Worm (Caenorhabditis elegans): ENCODE results near the gene mkk-4.

The mkk-4 gene

DNA sequence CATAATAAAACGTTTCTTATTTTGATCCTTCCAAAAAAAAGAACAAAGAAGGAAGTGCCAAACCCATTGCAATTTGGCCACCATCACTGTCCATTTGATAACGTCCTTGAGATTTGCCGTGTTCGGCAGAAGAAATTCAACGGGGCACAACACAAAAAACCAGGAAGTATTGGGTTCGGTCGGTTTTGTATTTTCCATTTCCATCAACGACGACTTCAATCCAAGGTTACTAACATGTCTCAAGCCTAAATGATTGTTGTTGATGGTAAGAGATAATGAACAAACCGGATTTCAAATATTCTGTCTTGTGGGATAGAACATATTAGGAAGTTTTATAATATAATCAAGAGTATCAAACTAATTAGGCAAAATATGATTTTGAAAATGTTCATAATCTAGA lies 48.7 kb downstream of the mkk-4 start:
- TF ChIP-seq madf-3 (GFP tag; IDR thresholded peaks at IDR 0.05) (no peak), aptf-3 (GFP tag; IDR thresholded peaks at IDR 0.05) (no peak), tlf-1 (GFP tag; optimal IDR thresholded peaks at IDR 0.05) (no peak), ztf-22 (GFP tag; optimal IDR thresholded peaks at IDR 0.05) (no peak), let-607 (tag; optimal IDR thresholded peaks at IDR 0.05) (no peak), F23B12.7 (tag; optimal IDR thresholded peaks at IDR 0.05; ENCODE audit: insufficient read depth) (no peak), akir-1 (GFP tag; optimal IDR thresholded peaks at IDR 0.05) (no peak), ccch-3 (GFP tag; optimal IDR thresholded peaks at IDR 0.05) (no peak), hmg-1.2 (GFP tag; IDR thresholded peaks at IDR 0.05) (no peak)

ce11 chrX:10077297-10077696 lies 49.6 kb downstream of the mkk-4 start, which contains the start of gene col-176:
col-176 (plus strand) TSS chrX:10077597.
- no peak for TF ChIP-seq atf-7 (tag; optimal IDR thresholded peaks at IDR 0.05)
- no peak for TF ChIP-seq ztf-6 (GFP tag; IDR thresholded peaks at IDR 0.05)
- TF ChIP-seq bed-2 (GFP tag; IDR thresholded peaks at IDR 0.05): no peak
- no peak for TF ChIP-seq F39B2.1 (GFP tag; IDR thresholded peaks at IDR 0.05)
- no peak for TF ChIP-seq F23B12.7 (tag; optimal IDR thresholded peaks at IDR 0.05; ENCODE audit: insufficient read depth)
- no peak for TF ChIP-seq ceh-79 (tag; optimal IDR thresholded peaks at IDR 0.05)
- TF ChIP-seq ceh-40 (GFP tag; IDR thresholded peaks at IDR 0.05): no peak
- no peak for TF ChIP-seq ceh-27 (GFP tag; optimal IDR thresholded peaks at IDR 0.05)
- no peak for TF ChIP-seq attf-5 (GFP tag; optimal IDR thresholded peaks at IDR 0.05)
- TF ChIP-seq snpc-1.1 (tag; optimal IDR thresholded peaks at IDR 0.05; ENCODE audit: insufficient read depth): no peak
- no peak for TF ChIP-seq T07F8.4 (tag; optimal IDR thresholded peaks at IDR 0.05)
- TF ChIP-seq F22D6.2 (tag; optimal IDR thresholded peaks at IDR 0.05): no peak
- TF ChIP-seq K11D2.4 (GFP tag; IDR thresholded peaks at IDR 0.05): no peak

DNA sequence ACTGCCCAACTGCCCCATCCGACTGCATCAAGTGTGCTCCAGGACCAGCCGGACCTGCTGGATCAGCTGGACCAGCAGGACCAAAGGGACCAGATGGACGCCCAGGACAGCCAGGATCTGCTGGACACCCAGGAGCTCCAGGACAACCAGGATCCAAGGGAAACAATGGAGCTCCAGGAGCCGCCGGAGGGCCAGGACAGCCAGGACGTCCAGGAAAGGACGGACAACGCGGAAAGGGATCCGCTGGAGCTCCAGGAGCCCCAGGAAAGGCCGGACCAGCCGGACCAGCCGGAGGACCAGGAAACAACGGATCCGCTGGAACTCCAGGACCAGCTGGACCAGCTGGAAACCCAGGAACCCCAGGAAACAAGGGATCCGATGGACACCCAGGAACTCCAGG lies 50.4 kb downstream of the mkk-4 start:
- peak; percentile 0 for TF ChIP-seq mes-4 (tag; optimal IDR thresholded peaks at IDR 0.05)
- TF ChIP-seq B0261.1 (tag; optimal IDR thresholded peaks at IDR 0.05): no peak
- peak; percentile 43; the same call in 1 of the 2 replicates for TF ChIP-seq dox-1 (GFP tag; IDR thresholded peaks at IDR 0.05)
- 0 out of 2 replicates have a peak, but pooled peaks have one; percentile 60 for TF ChIP-seq F37B4.10 (GFP tag; IDR thresholded peaks at IDR 0.05)
- peak; percentile 96 for TF ChIP-seq egrh-3 (GFP tag; IDR thresholded peaks at IDR 0.05)
- TF ChIP-seq F57A8.1 (GFP tag; optimal IDR thresholded peaks at IDR 0.05): no peak
- no peak for TF ChIP-seq bed-2 (GFP tag; IDR thresholded peaks at IDR 0.05)
- peak; percentile 94 for TF ChIP-seq zfh-2 (GFP tag; conservative IDR thresholded peaks at IDR 0.05)
- TF ChIP-seq lir-1 (GFP tag; conservative IDR thresholded peaks at IDR 0.05): no peak
- TF ChIP-seq madf-10 (tag; optimal IDR thresholded peaks at IDR 0.05): no peak
- no peak for TF ChIP-seq ama-1 (optimal IDR thresholded peaks at IDR 0.05)
- TF ChIP-seq ama-1 (GFP tag; optimal IDR thresholded peaks at IDR 0.05): no peak
- TF ChIP-seq egl-18 (GFP tag; IDR thresholded peaks at IDR 0.05): no peak
- TF ChIP-seq nhr-179 (tag; optimal IDR thresholded peaks at IDR 0.05): no peak

ce11 chrX:10078637-10079036 lies 51.0 kb downstream of the mkk-4 start:
- TF ChIP-seq snpc-4 (GFP tag; optimal IDR thresholded peaks at IDR 0.05) (no peak), snpc-4 (tag; optimal IDR thresholded peaks at IDR 0.05) (no peak), F49E8.2 (tag; optimal IDR thresholded peaks at IDR 0.05; ENCODE audit: insufficient read depth) (no peak), F37B4.10 (GFP tag; IDR thresholded peaks at IDR 0.05) (no peak)

All from whole organism, young adult.